Fruit fly (Drosophila melanogaster): ENCODE results near the gene Kap-alpha1.
A peak's percentile ranks its signal among the peaks of the same experiment; 100 is the strongest.

Kap-alpha1 gene

dm6 chr3L:19794203-19794802, 12.7 kb upstream of the Kap-alpha1 start (continued):
- TF ChIP-seq twi (tag; optimal IDR thresholded peaks at IDR 0.05) (peak; percentile 57), ci (GFP tag; IDR thresholded peaks at IDR 0.05) (peak; percentile 85), CG5245 (GFP tag; optimal IDR thresholded peaks at IDR 0.05) (peak; percentile 44), Lim3 (GFP tag; IDR thresholded peaks at IDR 0.05) (no peak), zen2 (GFP tag; IDR thresholded peaks at IDR 0.05; ENCODE audit: partially characterized antibody) (no peak; the same call in 2 of the 3 replicates), CG12104 (GFP tag; optimal IDR thresholded peaks at IDR 0.05) (peak; percentile 85), CG10654 (GFP tag; optimal IDR thresholded peaks at IDR 0.05) (peak; percentile 44), pan (optimal IDR thresholded peaks at IDR 0.05) (no peak), pan (GFP tag; optimal IDR thresholded peaks at IDR 0.05 in 1 of 2, IDR thresholded peaks at IDR 0.05 in 1 of 2) (peak in 1 of 2 experiments; percentile 65), zfh1 (GFP tag; IDR thresholded peaks at IDR 0.05) (peak; percentile 74), CG9817 (tag; optimal IDR thresholded peaks at IDR 0.05) (peak; percentile 75), CG17328 (GFP tag; IDR thresholded peaks at IDR 0.05) (peak; percentile 66), Hey (tag; optimal IDR thresholded peaks at IDR 0.05) (peak; percentile 70), zfh2 (GFP tag; optimal IDR thresholded peaks at IDR 0.05) (peak; percentile 76), luna (GFP tag; optimal IDR thresholded peaks at IDR 0.05) (no peak), CG15601 (tag; optimal IDR thresholded peaks at IDR 0.05) (peak; percentile 72), gcm2 (GFP tag; optimal IDR thresholded peaks at IDR 0.05) (peak; percentile 23), Sry-δ (GFP tag; optimal IDR thresholded peaks at IDR 0.05) (peak; percentile 16), H15 (GFP tag; IDR thresholded peaks at IDR 0.05) (peak; percentile 60; the same call in 1 of the 3 replicates), ac (GFP tag; optimal IDR thresholded peaks at IDR 0.05) (peak; percentile 22), CG10209 (GFP tag; optimal IDR thresholded peaks at IDR 0.05) (peak; percentile 88), CG4820 (GFP tag; optimal IDR thresholded peaks at IDR 0.05) (peak; percentile 67), CG11723 (GFP tag; optimal IDR thresholded peaks at IDR 0.05) (peak; percentile 91), NfI (GFP tag; optimal IDR thresholded peaks at IDR 0.05) (peak; percentile 87), crol (GFP tag; IDR thresholded peaks at IDR 0.05) (no peak), D19B (GFP tag; optimal IDR thresholded peaks at IDR 0.05) (peak; percentile 72), CG6175 (GFP tag; IDR thresholded peaks at IDR 0.05) (peak; percentile 66; the same call in 2 of the 3 replicates), CG15011 (GFP tag; optimal IDR thresholded peaks at IDR 0.05) (peak; percentile 88), shn (GFP tag; optimal IDR thresholded peaks at IDR 0.05) (peak; percentile 74), CG15269 (tag; optimal IDR thresholded peaks at IDR 0.05) (peak; percentile 91), yki (optimal IDR thresholded peaks at IDR 0.05) (no peak), CG9727 (GFP tag; optimal IDR thresholded peaks at IDR 0.05) (peak; percentile 94), ro (GFP tag; IDR thresholded peaks at IDR 0.05) (0 out of 2 replicates have a peak, but pooled peaks have one; percentile 29), cas (GFP tag; IDR thresholded peaks at IDR 0.05) (0 out of 2 replicates have a peak, but pooled peaks have one; percentile 31), nerfin-1 (tag; optimal IDR thresholded peaks at IDR 0.05) (peak; percentile 84), esg (GFP tag; conservative IDR thresholded peaks at IDR 0.05) (peak; percentile 57), CG34422 (GFP tag; IDR thresholded peaks at IDR 0.05) (peak; percentile 83; the same call in 2 of the 3 replicates), HmgZ (tag; optimal IDR thresholded peaks at IDR 0.05) (peak; percentile 74), bbx (GFP tag; IDR thresholded peaks at IDR 0.05; ENCODE audit: partially characterized antibody) (peak; percentile 62; the same call in 1 of the 2 replicates), exex (tag; optimal IDR thresholded peaks at IDR 0.05) (peak; percentile 68), TFAM (GFP tag; optimal IDR thresholded peaks at IDR 0.05) (peak; percentile 32), Asciz (GFP tag; optimal IDR thresholded peaks at IDR 0.05) (peak; percentile 85), Fer2 (tag; optimal IDR thresholded peaks at IDR 0.05) (peak; percentile 49), Hr3 (GFP tag; optimal IDR thresholded peaks at IDR 0.05) (peak; percentile 73), Hr51 (GFP tag; optimal IDR thresholded peaks at IDR 0.05) (peak; percentile 66 to 89), Atf6 (GFP tag; IDR thresholded peaks at IDR 0.05) (peak; percentile 83), wek (GFP tag; optimal IDR thresholded peaks at IDR 0.05) (peak; percentile 66), CG2875 (GFP tag; optimal IDR thresholded peaks at IDR 0.05) (peak; percentile 77), CG16815 (GFP tag; optimal IDR thresholded peaks at IDR 0.05) (peak; percentile 72), CG12744 (GFP tag; optimal IDR thresholded peaks at IDR 0.05) (peak; percentile 54)

Data from whole organism, embryonic.